Fruit fly (Drosophila melanogaster) whole organism, embryonic: ENCODE measurements around the gene CG15473.

ENCODE experiments used
- CG10267 ChIP-seq: fragments of 200-800 bp; sonication (Bioruptor generic); optimal IDR thresholded peaks from 2 replicates; lab custom pipeline; 2018; ENCODE audit warnings: missing biosample characterization, mild to moderate bottlenecking, missing genetic modification characterization, moderate library complexity
- CG10565 ChIP-seq: fragments of 200-800 bp; sonication (Bioruptor generic); optimal IDR thresholded peaks from 3 replicates; lab custom pipeline; 2016; ENCODE audit warnings: missing biosample characterization, mild to moderate bottlenecking, missing genetic modification characterization
- CG10959 ChIP-seq: fragments of 200-800 bp; sonication (Bioruptor generic); IDR thresholded peaks from 2 replicates; pipeline ENCODE4 v1.3.6; 2022; ENCODE audit warnings: missing biosample characterization, missing genetic modification characterization
- CG11456 ChIP-seq: fragments of 200-800 bp; sonication (Bioruptor generic); IDR thresholded peaks from 3 replicates; pipeline ENCODE4 v1.3.6; 2022; ENCODE audit warnings: missing biosample characterization, missing genetic modification characterization
- CG11695 ChIP-seq: fragments of 200-800 bp; sonication (Bioruptor generic); IDR thresholded peaks from 3 replicates; pipeline ENCODE4 v1.3.6; 2022; ENCODE audit warnings: missing biosample characterization, missing genetic modification characterization
- CG12659 ChIP-seq: fragments of 200-800 bp; sonication (Bioruptor generic); optimal IDR thresholded peaks from 3 replicates; lab custom pipeline; 2017; ENCODE audit warnings: mild to moderate bottlenecking, missing biosample characterization, missing genetic modification reagents, missing genetic modification characterization
- CG12942 ChIP-seq: fragments of 200-800 bp; sonication (Bioruptor generic); optimal IDR thresholded peaks from 3 replicates; lab custom pipeline; 2016; ENCODE audit warnings: missing biosample characterization, missing genetic modification characterization
- CG14441 ChIP-seq: fragments of 200-800 bp; sonication (Bioruptor generic); IDR thresholded peaks from 2 replicates; pipeline ENCODE4 v1.3.6; 2022; ENCODE audit warnings: missing biosample characterization, missing genetic modification characterization
- CG15601 ChIP-seq: fragments of 200-800 bp; sonication (Bioruptor generic); optimal IDR thresholded peaks from 3 replicates; lab custom pipeline; 2019; ENCODE audit warnings: missing biosample characterization, mild to moderate bottlenecking, missing genetic modification characterization, moderate library complexity
- CG1647 ChIP-seq: fragments of 200-800 bp; sonication (Bioruptor generic); optimal IDR thresholded peaks from 3 replicates; lab custom pipeline; 2016; ENCODE audit warnings: missing biosample characterization, missing genetic modification characterization
- CG18476 ChIP-seq: fragments of 200-800 bp; sonication (Bioruptor generic); optimal IDR thresholded peaks from 2 replicates; lab custom pipeline; 2016; ENCODE audit warnings: missing biosample characterization, mild to moderate bottlenecking, missing genetic modification characterization
- CG18599 ChIP-seq: fragments of 200-800 bp; sonication (Bioruptor generic); optimal IDR thresholded peaks from 3 replicates; lab custom pipeline; 2017; ENCODE audit warnings: missing biosample characterization, missing genetic modification characterization, mild to moderate bottlenecking, moderate library complexity, missing genetic modification reagents
- CG18619 ChIP-seq: fragments of 200-800 bp; sonication (Bioruptor generic); optimal IDR thresholded peaks from 3 replicates; lab custom pipeline; 2017; ENCODE audit warnings: missing biosample characterization, mild to moderate bottlenecking, missing genetic modification characterization
- CG33213 ChIP-seq: fragments of 200-800 bp; sonication (Bioruptor generic); optimal IDR thresholded peaks from 3 replicates; lab custom pipeline; 2016; ENCODE audit warnings: missing biosample characterization, missing genetic modification characterization
- CG4282 ChIP-seq: fragments of 200-800 bp; sonication (Bioruptor generic); optimal IDR thresholded peaks from 2 replicates; lab custom pipeline; 2016; ENCODE audit warnings: missing biosample characterization, missing genetic modification characterization
- CG4404 ChIP-seq: fragments of 200-800 bp; sonication (Bioruptor generic); IDR thresholded peaks from 2 replicates; pipeline ENCODE4 v1.3.6; 2022; ENCODE audit warnings: missing biosample characterization, missing genetic modification characterization
- CG4730 ChIP-seq: fragments of 200-800 bp; sonication (Bioruptor generic); IDR thresholded peaks from 2 replicates; pipeline ENCODE4 v1.3.6; 2022; ENCODE audit warnings: missing biosample characterization, missing genetic modification characterization
- CG5245 ChIP-seq: fragments of 200-800 bp; sonication (Bioruptor generic); optimal IDR thresholded peaks from 3 replicates; lab custom pipeline; 2016; ENCODE audit warnings: missing biosample characterization, missing genetic modification characterization
- CG6175 ChIP-seq: fragments of 200-800 bp; sonication (Bioruptor generic); IDR thresholded peaks from 3 replicates; pipeline ENCODE4 v1.3.6; 2022; ENCODE audit warnings: missing biosample characterization, missing genetic modification characterization
- CG6854 ChIP-seq: fragments of 200-800 bp; sonication (Bioruptor generic); optimal IDR thresholded peaks from 3 replicates; lab custom pipeline; 2017; ENCODE audit warnings: missing biosample characterization, mild to moderate bottlenecking, missing genetic modification characterization
- CG7556 ChIP-seq: fragments of 200-800 bp; sonication (Bioruptor generic); optimal IDR thresholded peaks from 2 replicates; lab custom pipeline; 2017; ENCODE audit warnings: missing biosample characterization, mild to moderate bottlenecking, missing genetic modification characterization
- CG9215 ChIP-seq: fragments of 200-800 bp; sonication (Bioruptor generic); IDR thresholded peaks from 2 replicates; pipeline ENCODE4 v1.3.6; 2022; ENCODE audit warnings: missing biosample characterization, missing genetic modification characterization
- CG9437 ChIP-seq: fragments of 200-800 bp; sonication (Bioruptor generic); optimal IDR thresholded peaks from 2 replicates; lab custom pipeline; 2018; ENCODE audit warnings: missing biosample characterization, mild to moderate bottlenecking, missing genetic modification characterization
- CTCF ChIP-seq: fragments of 200-800 bp; sonication (Bioruptor generic); optimal IDR thresholded peaks from 2 replicates; lab custom pipeline; 2017; ENCODE audit warnings: missing biosample characterization, mild to moderate bottlenecking, missing genetic modification characterization, moderate library complexity
- HmgZ ChIP-seq: fragments of 200-800 bp; sonication (Bioruptor generic); optimal IDR thresholded peaks from 2 replicates; lab custom pipeline; 2018; ENCODE audit warnings: missing biosample characterization, mild to moderate bottlenecking, missing genetic modification characterization
- Lim3 ChIP-seq: fragments of 200-800 bp; sonication (Bioruptor generic); IDR thresholded peaks from 2 replicates; pipeline ENCODE4 v1.3.6; 2022; ENCODE audit warnings: missing biosample characterization, missing genetic modification characterization
- Myb ChIP-seq: fragments of 200-800 bp; sonication (Bioruptor generic); optimal IDR thresholded peaks from 2 replicates; lab custom pipeline; 2016; ENCODE audit warnings: missing biosample characterization, missing genetic modification characterization
- Oaz ChIP-seq: fragments of 200-800 bp; sonication (Bioruptor generic); IDR thresholded peaks from 2 replicates; pipeline ENCODE4 v1.3.6; 2022; ENCODE audit warnings: missing biosample characterization, missing genetic modification characterization
- Six4 ChIP-seq: fragments of 200-800 bp; sonication (Bioruptor generic); optimal IDR thresholded peaks from 2 replicates; lab custom pipeline; 2016; ENCODE audit warnings: missing biosample characterization, missing genetic modification characterization
- Sox100B ChIP-seq: fragments of 200-800 bp; sonication (Bioruptor generic); optimal IDR thresholded peaks from 3 replicates; lab custom pipeline; 2018; ENCODE audit warnings: missing biosample characterization, mild to moderate bottlenecking, missing genetic modification characterization
- Stat92E ChIP-seq, 3 experiments: fragments of >200 bp in 2 of 3; fragments of 200-800 bp in 1 of 3; sonication (Bioruptor generic) in 1 of 3; optimal IDR thresholded peaks; 2 replicates each; lab custom pipeline; 2017 to 2019; ENCODE audit warnings: missing biosample characterization in 3 of 3, missing genetic modification characterization in 3 of 3, mild to moderate bottlenecking in 1 of 3, moderate library complexity in 1 of 3
- Xbp1 ChIP-seq: fragments of 200-800 bp; sonication (Bioruptor generic); optimal IDR thresholded peaks from 3 replicates; lab custom pipeline; 2016; ENCODE audit warnings: missing biosample characterization, mild to moderate bottlenecking, missing genetic modification characterization
- abd-A ChIP-seq: fragments of 200-800 bp; sonication (Bioruptor generic); optimal IDR thresholded peaks from 3 replicates; lab custom pipeline; 2019; ENCODE audit warnings: missing biosample characterization, mild to moderate bottlenecking, missing genetic modification characterization, moderate library complexity
- caup ChIP-seq: fragments of 200-800 bp; sonication (Bioruptor generic); optimal IDR thresholded peaks from 3 replicates; lab custom pipeline; 2017; ENCODE audit warnings: missing biosample characterization, mild to moderate bottlenecking, missing genetic modification characterization, moderate library complexity; ENCODE audit not compliant: severe bottlenecking
- crc ChIP-seq: fragments of 200-800 bp; sonication (Bioruptor generic); optimal IDR thresholded peaks from 2 replicates; lab custom pipeline; 2016; ENCODE audit warnings: missing biosample characterization, missing genetic modification characterization
- en ChIP-seq: fragments of 200-800 bp; sonication (Bioruptor generic); optimal IDR thresholded peaks from 2 replicates; lab custom pipeline; 2016; ENCODE audit warnings: missing biosample characterization, missing genetic modification characterization
- fd102C ChIP-seq: fragments of 200-800 bp; sonication (Bioruptor generic); optimal IDR thresholded peaks from 2 replicates; lab custom pipeline; 2018; ENCODE audit warnings: missing biosample characterization, mild to moderate bottlenecking, missing genetic modification characterization, moderate library complexity
- fru ChIP-seq: fragments of >200 bp; optimal IDR thresholded peaks from 2 replicates; lab custom pipeline; 2017
- fu2 ChIP-seq: fragments of 200-800 bp; sonication (Bioruptor generic); optimal IDR thresholded peaks from 2 replicates; lab custom pipeline; 2016; ENCODE audit warnings: missing biosample characterization, missing genetic modification characterization
- hth ChIP-seq: fragments of >200 bp; optimal IDR thresholded peaks from 2 replicates; lab custom pipeline; 2017; ENCODE audit warnings: inconsistent platforms
- kah ChIP-seq: fragments of 200-800 bp; sonication (Bioruptor generic); optimal IDR thresholded peaks from 2 replicates; lab custom pipeline; 2018; ENCODE audit warnings: missing biosample characterization, mild to moderate bottlenecking, missing genetic modification characterization
- kni ChIP-seq: fragments of 200-800 bp; sonication (Bioruptor generic); optimal IDR thresholded peaks from 3 replicates; lab custom pipeline; 2017; ENCODE audit warnings: mild to moderate bottlenecking, missing biosample characterization, missing genetic modification reagents, missing genetic modification characterization
- lmd ChIP-seq: fragments of 200-800 bp; sonication (Bioruptor generic); IDR thresholded peaks from 2 replicates; pipeline ENCODE4 v1.3.6; 2022; ENCODE audit warnings: missing biosample characterization, missing genetic modification characterization
- mirr ChIP-seq: fragments of 200-800 bp; sonication (Bioruptor generic); optimal IDR thresholded peaks from 3 replicates; lab custom pipeline; 2018; ENCODE audit warnings: missing biosample characterization, mild to moderate bottlenecking, missing genetic modification characterization
- oc ChIP-seq: fragments of 200-800 bp; sonication (Bioruptor generic); optimal IDR thresholded peaks from 2 replicates; lab custom pipeline; 2018; ENCODE audit warnings: missing biosample characterization, mild to moderate bottlenecking, missing genetic modification characterization, moderate library complexity
- slou ChIP-seq: fragments of 200-800 bp; sonication (Bioruptor generic); optimal IDR thresholded peaks from 3 replicates; lab custom pipeline; 2016; ENCODE audit warnings: missing biosample characterization, missing genetic modification characterization
- sqz ChIP-seq: fragments of 200-800 bp; sonication (Bioruptor generic); optimal IDR thresholded peaks from 3 replicates; lab custom pipeline; 2018; ENCODE audit warnings: missing biosample characterization, mild to moderate bottlenecking, missing genetic modification characterization
- ssp ChIP-seq: fragments of 200-800 bp; sonication (Bioruptor generic); IDR thresholded peaks from 2 replicates; pipeline ENCODE4 v1.3.6; 2022; ENCODE audit warnings: missing biosample characterization, missing genetic modification characterization
- sug ChIP-seq: fragments of 200-800 bp; optimal IDR thresholded peaks from 2 replicates; lab custom pipeline; 2019; ENCODE audit warnings: missing biosample characterization, mild to moderate bottlenecking, missing genetic modification characterization, moderate library complexity
- tap ChIP-seq: fragments of 200-800 bp; optimal IDR thresholded peaks from 3 replicates; lab custom pipeline; 2019; ENCODE audit warnings: missing biosample characterization, mild to moderate bottlenecking, missing genetic modification characterization, moderate library complexity
- zf30C ChIP-seq: fragments of 200-800 bp; sonication (Bioruptor generic); optimal IDR thresholded peaks from 3 replicates; lab custom pipeline; 2018; ENCODE audit warnings: missing biosample characterization, mild to moderate bottlenecking, missing genetic modification characterization

Gene CG15473

DNA sequence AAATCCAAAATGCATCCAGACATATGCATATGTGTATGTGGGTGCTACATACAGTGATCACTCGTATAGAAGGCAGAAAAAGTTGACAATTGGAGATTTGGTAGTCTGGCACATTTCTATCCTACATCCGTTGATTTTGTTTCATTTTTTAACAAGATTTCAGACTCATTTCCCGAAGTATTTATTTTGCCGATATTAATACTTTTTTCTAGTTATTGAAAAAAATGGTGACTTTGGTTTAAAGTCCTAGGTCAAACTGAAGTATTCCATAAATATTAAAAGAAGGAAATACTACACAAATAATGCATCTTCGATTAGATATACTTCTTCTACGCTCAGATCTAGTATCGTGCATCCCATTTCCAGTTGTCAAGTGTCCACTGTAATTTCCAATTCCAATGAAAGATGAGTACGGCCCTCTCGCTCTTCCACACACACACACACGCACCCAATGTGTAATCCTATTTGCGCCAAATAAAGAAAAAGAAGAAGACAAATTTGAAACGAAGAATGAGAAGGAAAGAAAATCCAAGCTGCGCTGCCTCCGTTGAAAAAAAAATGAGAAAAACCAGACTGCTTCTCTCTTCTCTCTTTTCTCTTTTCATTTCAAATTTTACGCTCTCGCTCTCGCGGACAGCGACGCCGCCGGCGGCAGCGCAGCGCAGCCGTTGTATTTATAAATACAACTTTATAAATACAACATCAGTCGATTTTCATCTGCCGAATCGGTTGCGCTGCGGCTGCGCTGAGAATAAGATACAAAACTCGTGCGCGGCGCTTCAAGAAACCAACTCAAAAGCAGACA lies 37.2 kb downstream of the CG15473 start, which contains the start of gene peb (continued):
- TF ChIP-seq CG33213 (GFP tag; lab: Kevin White, UChicago) (no peak), CG15601 (tag; lab: Kevin White, UChicago) (no peak), sug (tag; lab: Kevin White, UChicago) (no peak), CG10565 (GFP tag; lab: Kevin White, UChicago) (no peak), Oaz (GFP tag; lab: Robert Waterston, UW) (no peak), sqz (GFP tag; lab: Kevin White, UChicago) (peak; percentile 95), abd-A (tag; lab: Kevin White, UChicago) (no peak), Lim3 (GFP tag; lab: Robert Waterston, UW) (no peak), Myb (GFP tag; lab: Kevin White, UChicago) (no peak), Six4 (GFP tag; lab: Kevin White, UChicago) (peak; percentile 47), fru (lab: Kevin White, UChicago) (no peak), CG10267 (tag; lab: Kevin White, UChicago) (peak; percentile 46), tap (no peak), CG7556 (GFP tag; lab: Kevin White, UChicago) (peak; percentile 60), CTCF (GFP tag; lab: Kevin White, UChicago) (no peak), CG4730 (no peak), caup (GFP tag; lab: Kevin White, UChicago) (no peak), CG6854 (no peak), CG9215 (GFP tag; lab: Robert Waterston, UW) (0 out of 2 replicates have a peak, but pooled peaks have one; percentile 11), fu2 (GFP tag; lab: Kevin White, UChicago) (no peak), Stat92E (GFP tag; optimal IDR thresholded peaks at IDR 0.05; lab: Kevin White, UChicago) (peak in 1 of 3 experiments; percentile 41), CG18619 (GFP tag; lab: Kevin White, UChicago) (no peak), fd102C (GFP tag; lab: Kevin White, UChicago) (peak; percentile 4), zf30C (GFP tag; lab: Kevin White, UChicago) (no peak), mirr (GFP tag; lab: Kevin White, UChicago) (no peak), kni (GFP tag; lab: Kevin White, UChicago) (no peak), CG18599 (peak; percentile 7), CG9437 (peak; percentile 50), lmd (GFP tag; lab: Robert Waterston, UW) (peak; percentile 75), hth (lab: Kevin White, UChicago) (no peak), CG11695 (0 out of 3 replicates have a peak, but pooled peaks have one; percentile 36), CG18476 (GFP tag; lab: Kevin White, UChicago) (no peak), ssp (GFP tag; lab: Robert Waterston, UW) (peak; percentile 44), CG11456 (GFP tag; lab: Robert Waterston, UW) (no peak), CG4282 (no peak), CG10959 (GFP tag; lab: Robert Waterston, UW) (peak; percentile 54), CG5245 (GFP tag; lab: Kevin White, UChicago) (peak; percentile 27), Xbp1 (GFP tag; lab: Kevin White, UChicago) (peak; percentile 45), CG6175 (GFP tag; lab: Robert Waterston, UW) (no peak), slou (no peak), Sox100B (GFP tag; lab: Kevin White, UChicago) (peak; percentile 59), CG4404 (GFP tag; lab: Robert Waterston, UW) (peak; percentile 84), CG1647 (GFP tag; lab: Kevin White, UChicago) (no peak), en (GFP tag; lab: Kevin White, UChicago) (peak; percentile 31), CG12942 (GFP tag; lab: Kevin White, UChicago) (no peak), crc (GFP tag; lab: Kevin White, UChicago) (no peak), oc (tag; lab: Kevin White, UChicago) (peak; percentile 38), CG14441 (GFP tag; lab: Robert Waterston, UW) (no peak), CG12659 (GFP tag; lab: Kevin White, UChicago) (no peak), HmgZ (tag; lab: Kevin White, UChicago) (no peak), kah (GFP tag; lab: Kevin White, UChicago) (no peak)
